Fruit fly (Drosophila melanogaster) whole organism, wandering third instar larva: ENCODE measurements around the gene Cds.

Experiments
- Abd-B ChIP-seq: fragments of >200 bp; optimal IDR thresholded peaks from 2 replicates; lab custom pipeline; 2017; ENCODE audit warnings: missing biosample characterization, missing genetic modification characterization
- Dfd ChIP-seq: fragments of >200 bp; optimal IDR thresholded peaks from 2 replicates; lab custom pipeline; 2017; ENCODE audit warnings: missing biosample characterization, missing genetic modification characterization
- Jra ChIP-seq: sonication (Bioruptor generic); optimal IDR thresholded peaks from 2 replicates; lab custom pipeline; 2016; ENCODE audit warnings: missing biosample characterization, missing genetic modification characterization
- Myc ChIP-seq: fragments of >200 bp; optimal IDR thresholded peaks from 2 replicates; lab custom pipeline; 2017
- N ChIP-seq: fragments of >200 bp; optimal IDR thresholded peaks from 2 replicates; lab custom pipeline; 2018; ENCODE audit warnings: missing biosample characterization, missing external identifiers, missing genetic modification characterization
- OdsH ChIP-seq: fragments of 200-800 bp; sonication (Bioruptor generic); optimal IDR thresholded peaks from 2 replicates; lab custom pipeline; 2016; ENCODE audit warnings: missing biosample characterization, mild to moderate bottlenecking, missing genetic modification characterization
- dmrt93B ChIP-seq: fragments of 200-800 bp; sonication (Bioruptor generic); optimal IDR thresholded peaks from 2 replicates; lab custom pipeline; 2018; ENCODE audit warnings: missing biosample characterization, mild to moderate bottlenecking, missing genetic modification characterization
- h ChIP-seq: fragments of 200-800 bp; sonication (Bioruptor generic); optimal IDR thresholded peaks from 3 replicates; lab custom pipeline; 2016; ENCODE audit warnings: missing biosample characterization, mild to moderate bottlenecking, missing genetic modification characterization
- jim ChIP-seq: fragments of 175-275, 200-325 bp; sonication (Bioruptor generic); optimal IDR thresholded peaks from 2 replicates; lab custom pipeline; 2016; ENCODE audit warnings: missing biosample characterization, mild to moderate bottlenecking, missing genetic modification characterization
- lola ChIP-seq: fragments of >200 bp; optimal IDR thresholded peaks from 2 replicates; lab custom pipeline; 2017; ENCODE audit warnings: missing biosample characterization, missing genetic modification characterization
- psq ChIP-seq: fragments of 200-800 bp; sonication (Bioruptor generic); optimal IDR thresholded peaks from 3 replicates; lab custom pipeline; 2017; ENCODE audit warnings: missing biosample characterization, mild to moderate bottlenecking, missing genetic modification characterization, moderate library complexity
- sage ChIP-seq: fragments of 200-800 bp; sonication (Bioruptor generic); optimal IDR thresholded peaks from 2 replicates; lab custom pipeline; 2016; ENCODE audit warnings: missing biosample characterization, mild to moderate bottlenecking, missing genetic modification characterization
- tai ChIP-seq: sonication (Bioruptor generic); optimal IDR thresholded peaks from 2 replicates; lab custom pipeline; 2016; ENCODE audit warnings: missing biosample characterization, missing genetic modification characterization
- usp ChIP-seq: fragments of >200 bp; optimal IDR thresholded peaks from 2 replicates; lab custom pipeline; 2017; ENCODE audit warnings: missing biosample characterization, missing genetic modification characterization

- TF ChIP-seq h (GFP tag; lab: Kevin White, UChicago), result no peak
- TF ChIP-seq dmrt93B (GFP tag; lab: Kevin White, UChicago), result no peak
- TF ChIP-seq N (GFP tag; lab: Kevin White, UChicago), result no peak
- TF ChIP-seq psq (GFP tag; lab: Kevin White, UChicago), result no peak
- TF ChIP-seq OdsH (GFP tag; lab: Kevin White, UChicago), result no peak
- TF ChIP-seq sage (GFP tag; lab: Kevin White, UChicago), result no peak
- no peak for TF ChIP-seq tai (GFP tag; lab: Kevin White, UChicago)
- TF ChIP-seq Myc (lab: Kevin White, UChicago), result no peak
- TF ChIP-seq Jra, result no peak
- no peak for TF ChIP-seq lola (GFP tag; lab: Kevin White, UChicago)
- no peak for TF ChIP-seq jim (GFP tag; lab: Kevin White, UChicago)
- no peak for TF ChIP-seq usp
- TF ChIP-seq Dfd, result no peak
- TF ChIP-seq Abd-B (GFP tag; lab: Kevin White, UChicago), result no peak
These were observed 37.9 kb downstream of the Cds start, which contains the start of gene CG13675 for dm6 chr3L:8165436-8165835.
